Fruit fly (Drosophila melanogaster) whole organism, embryonic: ENCODE results near the gene CG17633.

Experiments
- Asciz ChIP-seq: fragments of 200-800 bp; sonication (Bioruptor generic); optimal IDR thresholded peaks from 2 replicates; lab custom pipeline; 2017; ENCODE audit warnings: missing biosample characterization, mild to moderate bottlenecking, missing genetic modification characterization, missing genetic modification reagents
- BEAF-32 ChIP-seq: fragments of 200-800 bp; sonication (Bioruptor generic); optimal IDR thresholded peaks from 3 replicates; lab custom pipeline; 2017; ENCODE audit warnings: missing biosample characterization, missing genetic modification characterization, mild to moderate bottlenecking, moderate library complexity, missing genetic modification reagents
- Bdp1 ChIP-seq: fragments of 200-800 bp; sonication (Bioruptor generic); optimal IDR thresholded peaks from 3 replicates; lab custom pipeline; 2016; ENCODE audit warnings: missing biosample characterization, missing genetic modification characterization
- C15 ChIP-seq: fragments of 200-800 bp; sonication (Bioruptor generic); IDR thresholded peaks from 3 replicates; pipeline ENCODE4 v1.3.6; 2022; ENCODE audit warnings: missing biosample characterization, missing genetic modification characterization
- CG10267 ChIP-seq: fragments of 200-800 bp; sonication (Bioruptor generic); optimal IDR thresholded peaks from 2 replicates; lab custom pipeline; 2018; ENCODE audit warnings: missing biosample characterization, mild to moderate bottlenecking, missing genetic modification characterization, moderate library complexity
- CG11560 ChIP-seq: fragments of 200-800 bp; sonication (Bioruptor generic); IDR thresholded peaks from 3 replicates; pipeline ENCODE4 v1.3.6; 2022; ENCODE audit warnings: missing biosample characterization, missing genetic modification characterization
- CG12659 ChIP-seq: fragments of 200-800 bp; sonication (Bioruptor generic); optimal IDR thresholded peaks from 3 replicates; lab custom pipeline; 2017; ENCODE audit warnings: mild to moderate bottlenecking, missing biosample characterization, missing genetic modification reagents, missing genetic modification characterization
- CG13123 ChIP-seq: fragments of 200-800 bp; sonication (Bioruptor generic); optimal IDR thresholded peaks from 2 replicates; lab custom pipeline; 2016; ENCODE audit warnings: missing biosample characterization, missing genetic modification characterization
- CG15696 ChIP-seq: fragments of 200-800 bp; sonication (Bioruptor generic); optimal IDR thresholded peaks from 2 replicates; lab custom pipeline; 2019; ENCODE audit warnings: missing biosample characterization, mild to moderate bottlenecking, missing genetic modification characterization, moderate library complexity
- CG1832 ChIP-seq: fragments of 200-800 bp; sonication (Bioruptor generic); optimal IDR thresholded peaks from 2 replicates; lab custom pipeline; 2017; ENCODE audit warnings: missing biosample characterization, mild to moderate bottlenecking, missing genetic modification characterization, inconsistent platforms
- CG18764 ChIP-seq: fragments of 200-800 bp; sonication (Bioruptor generic); optimal IDR thresholded peaks from 3 replicates; lab custom pipeline; 2016; ENCODE audit warnings: missing biosample characterization, missing genetic modification characterization
- CG2120 ChIP-seq: fragments of 200-800 bp; sonication (Bioruptor generic); optimal IDR thresholded peaks from 3 replicates; lab custom pipeline; 2016; ENCODE audit warnings: missing biosample characterization, missing genetic modification characterization
- CG30403 ChIP-seq: fragments of 200-800 bp; sonication (Bioruptor generic); optimal IDR thresholded peaks from 3 replicates; lab custom pipeline; 2016; ENCODE audit warnings: missing biosample characterization, missing genetic modification characterization
- CG3995 ChIP-seq: fragments of 200-800 bp; sonication (Bioruptor generic); optimal IDR thresholded peaks from 3 replicates; lab custom pipeline; 2016; ENCODE audit warnings: missing biosample characterization, missing genetic modification characterization
- CG5245 ChIP-seq: fragments of 200-800 bp; sonication (Bioruptor generic); optimal IDR thresholded peaks from 3 replicates; lab custom pipeline; 2016; ENCODE audit warnings: missing biosample characterization, missing genetic modification characterization
- CG7372 ChIP-seq: fragments of 200-800 bp; sonication (Bioruptor generic); IDR thresholded peaks from 2 replicates; pipeline ENCODE4 v1.3.6; 2022; ENCODE audit warnings: missing biosample characterization, missing genetic modification characterization
- CG7928 ChIP-seq: fragments of 200-800 bp; sonication (Bioruptor generic); optimal IDR thresholded peaks from 2 replicates; lab custom pipeline; 2017; ENCODE audit warnings: missing biosample characterization, mild to moderate bottlenecking, missing genetic modification characterization
- CG9932 ChIP-seq: fragments of 200-800 bp; sonication (Bioruptor generic); IDR thresholded peaks from 2 replicates; pipeline ENCODE4 v1.3.6; 2022; ENCODE audit warnings: missing biosample characterization, missing genetic modification characterization
- Dbx ChIP-seq: fragments of 200-800 bp; sonication (Bioruptor generic); IDR thresholded peaks from 3 replicates; pipeline ENCODE4 v1.3.6; 2022; ENCODE audit warnings: missing biosample characterization, missing genetic modification characterization
- Fer1 ChIP-seq: fragments of 200-800 bp; sonication (Bioruptor generic); optimal IDR thresholded peaks from 2 replicates; lab custom pipeline; 2017; ENCODE audit warnings: missing biosample characterization, mild to moderate bottlenecking, missing genetic modification characterization
- HHEX ChIP-seq: fragments of 200-800 bp; sonication (Bioruptor generic); optimal IDR thresholded peaks from 3 replicates; lab custom pipeline; 2017; ENCODE audit warnings: missing biosample characterization, mild to moderate bottlenecking, missing genetic modification characterization, missing genetic modification reagents
- HLH54F ChIP-seq: fragments of 200-800 bp; sonication (Bioruptor generic); optimal IDR thresholded peaks from 3 replicates; lab custom pipeline; 2016; ENCODE audit warnings: missing biosample characterization, missing genetic modification characterization
- Hr3 ChIP-seq: fragments of 200-800 bp; sonication (Bioruptor generic); optimal IDR thresholded peaks from 3 replicates; lab custom pipeline; 2016; ENCODE audit warnings: missing biosample characterization, missing genetic modification characterization
- Kr ChIP-seq: fragments of 200-800 bp; sonication (Bioruptor generic); optimal IDR thresholded peaks from 2 replicates; lab custom pipeline; 2017; ENCODE audit warnings: missing biosample characterization, mild to moderate bottlenecking, missing genetic modification characterization
- Lhr ChIP-seq: fragments of 200-800 bp; sonication (Bioruptor generic); optimal IDR thresholded peaks from 3 replicates; lab custom pipeline; 2017; ENCODE audit warnings: mild to moderate bottlenecking, missing biosample characterization, missing genetic modification reagents, missing genetic modification characterization
- MBD-R2 ChIP-seq: fragments of 200-800 bp; sonication (Bioruptor generic); IDR thresholded peaks from 2 replicates; pipeline ENCODE4 v1.3.6; 2022; ENCODE audit warnings: missing biosample characterization, missing genetic modification characterization
- NfI ChIP-seq: fragments of 200-800 bp; sonication (Bioruptor generic); optimal IDR thresholded peaks from 3 replicates; lab custom pipeline; 2018; ENCODE audit warnings: missing biosample characterization, mild to moderate bottlenecking, missing genetic modification characterization, moderate library complexity
- Poxn ChIP-seq: fragments of 200-800 bp; sonication (Bioruptor generic); IDR thresholded peaks from 2 replicates; pipeline ENCODE4 v1.3.6; 2022; ENCODE audit warnings: missing biosample characterization, missing genetic modification characterization
- Ptx1 ChIP-seq: fragments of 200-800 bp; sonication (Bioruptor generic); IDR thresholded peaks from 2 replicates; pipeline ENCODE4 v1.3.6; 2022; ENCODE audit warnings: missing biosample characterization, missing genetic modification characterization
- Taf1 ChIP-seq: fragments of 200-800 bp; sonication (Bioruptor generic); IDR thresholded peaks from 2 replicates; pipeline ENCODE4 v1.3.6; 2022; ENCODE audit warnings: missing biosample characterization, missing genetic modification characterization
- Xbp1 ChIP-seq: fragments of 200-800 bp; sonication (Bioruptor generic); optimal IDR thresholded peaks from 3 replicates; lab custom pipeline; 2016; ENCODE audit warnings: missing biosample characterization, mild to moderate bottlenecking, missing genetic modification characterization
- Xrp1 ChIP-seq: fragments of 200-800 bp; sonication (Bioruptor generic); IDR thresholded peaks from 2 replicates; pipeline ENCODE4 v1.3.6; 2022; ENCODE audit warnings: missing biosample characterization, missing genetic modification characterization
- ase ChIP-seq: fragments of 200-800 bp; sonication (Bioruptor generic); IDR thresholded peaks from 3 replicates; pipeline ENCODE4 v1.3.6; 2022; ENCODE audit warnings: missing biosample characterization, missing genetic modification characterization
- ewg ChIP-seq: fragments of 200-800 bp; sonication (Bioruptor generic); optimal IDR thresholded peaks from 3 replicates; lab custom pipeline; 2017; ENCODE audit warnings: mild to moderate bottlenecking, missing biosample characterization, missing genetic modification reagents, missing genetic modification characterization
- exex ChIP-seq: fragments of 200-800 bp; sonication (Bioruptor generic); optimal IDR thresholded peaks from 4 replicates; lab custom pipeline; 2018; ENCODE audit warnings: missing biosample characterization, mild to moderate bottlenecking, missing genetic modification characterization, moderate library complexity
- grau ChIP-seq: fragments of 200-800 bp; optimal IDR thresholded peaks from 3 replicates; lab custom pipeline; 2019; ENCODE audit warnings: missing biosample characterization, mild to moderate bottlenecking, missing genetic modification characterization, moderate library complexity
- gro ChIP-seq: fragments of 200-800 bp; sonication (Bioruptor generic); optimal IDR thresholded peaks from 2 replicates; lab custom pipeline; 2016; ENCODE audit warnings: missing biosample characterization, missing genetic modification characterization
- hbn ChIP-seq: fragments of 200-800 bp; sonication (Bioruptor generic); IDR thresholded peaks from 2 replicates; pipeline ENCODE4 v1.3.6; 2022; ENCODE audit warnings: missing biosample characterization, missing genetic modification characterization; ENCODE audit not compliant: partially characterized antibody
- lab ChIP-seq: fragments of 200-800 bp; sonication (Bioruptor generic); optimal IDR thresholded peaks from 3 replicates; lab custom pipeline; 2017; ENCODE audit warnings: missing biosample characterization, missing genetic modification characterization, mild to moderate bottlenecking, moderate library complexity, missing genetic modification reagents
- nmo ChIP-seq: fragments of 200-800 bp; sonication (Bioruptor generic); optimal IDR thresholded peaks from 2 replicates; lab custom pipeline; 2018; ENCODE audit warnings: missing biosample characterization, mild to moderate bottlenecking, missing genetic modification characterization, moderate library complexity
- phol ChIP-seq: fragments of 200-800 bp; sonication (Bioruptor generic); optimal IDR thresholded peaks from 3 replicates; lab custom pipeline; 2018; ENCODE audit warnings: missing biosample characterization, mild to moderate bottlenecking, missing genetic modification characterization, moderate library complexity
- prd ChIP-seq, 3 experiments: fragments of >200 bp in 2 of 3; fragments of 200-800 bp in 1 of 3; sonication (Bioruptor generic) in 1 of 3; optimal IDR thresholded peaks in 2 of 3; IDR thresholded peaks in 1 of 3; 2 replicates in 2 of 3; 3 replicates in 1 of 3; pipeline versions ENCODE4 v1.3.6 to Lab custom; 2017 to 2022; ENCODE audit warnings: missing biosample characterization in 1 of 3, missing genetic modification characterization in 1 of 3
- pzg ChIP-seq: fragments of 200-800 bp; sonication (Bioruptor generic); optimal IDR thresholded peaks from 3 replicates; lab custom pipeline; 2018; ENCODE audit warnings: missing biosample characterization, mild to moderate bottlenecking, missing genetic modification characterization, moderate library complexity
- seq ChIP-seq: fragments of 200-800 bp; sonication (Bioruptor generic); IDR thresholded peaks from 2 replicates; pipeline ENCODE4 v1.3.6; 2022; ENCODE audit warnings: missing biosample characterization, missing genetic modification characterization
- tll ChIP-seq, 2 experiments: fragments of 200-800 bp in 1 of 2; fragments of >200 bp in 1 of 2; sonication (Bioruptor generic) in 1 of 2; optimal IDR thresholded peaks; 2 replicates each; lab custom pipeline; 2017 to 2019; ENCODE audit warnings: missing biosample characterization in 2 of 2, missing genetic modification characterization in 2 of 2, mild to moderate bottlenecking in 1 of 2, moderate library complexity in 1 of 2
- vvl ChIP-seq: fragments of 200-800 bp; sonication (Bioruptor generic); IDR thresholded peaks from 2 replicates; pipeline ENCODE4 v1.3.6; 2022; ENCODE audit warnings: missing biosample characterization, missing genetic modification characterization
- zen ChIP-seq: fragments of 200-800 bp; sonication (Bioruptor generic); optimal IDR thresholded peaks from 3 replicates; lab custom pipeline; 2018; ENCODE audit warnings: missing biosample characterization, mild to moderate bottlenecking, missing genetic modification characterization, moderate library complexity
- zf30C ChIP-seq: fragments of 200-800 bp; sonication (Bioruptor generic); optimal IDR thresholded peaks from 3 replicates; lab custom pipeline; 2018; ENCODE audit warnings: missing biosample characterization, mild to moderate bottlenecking, missing genetic modification characterization
- zfh1 ChIP-seq: fragments of 200-800 bp; sonication (Bioruptor generic); IDR thresholded peaks from 3 replicates; pipeline ENCODE4 v1.3.6; 2022; ENCODE audit warnings: missing biosample characterization, missing genetic modification characterization

CG17633 gene

dm6 chr2L:9763212-9763869 is 5.5 kb upstream of the CG17633 start, which contains the start of the genes Taf11 and und (continued):
- no peak for TF ChIP-seq CG1832
- TF ChIP-seq Poxn (GFP tag; lab: Robert Waterston, UW) = no peak
- peak; percentile 64 for TF ChIP-seq phol (tag; lab: Kevin White, UChicago)
- TF ChIP-seq CG12659 (GFP tag; lab: Kevin White, UChicago) = peak; percentile 57
- no peak for TF ChIP-seq grau (tag; lab: Kevin White, UChicago)
- TF ChIP-seq vvl = peak; percentile 89
- peak; percentile 59 for TF ChIP-seq lab
- TF ChIP-seq ewg (GFP tag; lab: Kevin White, UChicago) = peak; percentile 20
- TF ChIP-seq CG7928 = peak; percentile 91
- TF ChIP-seq nmo (GFP tag; lab: Kevin White, UChicago) = peak; percentile 71
- no peak for TF ChIP-seq prd (optimal IDR thresholded peaks at IDR 0.05; lab: Kevin White, UChicago)
- TF ChIP-seq prd (GFP tag; IDR thresholded peaks at IDR 0.05; lab: Robert Waterston, UW) = peak; percentile 44; the same call in 1 of the 3 replicates
- TF ChIP-seq tll (GFP tag; optimal IDR thresholded peaks at IDR 0.05; lab: Kevin White, UChicago) = peak in 1 of 2 experiments; percentile 71
- no peak for TF ChIP-seq C15 (GFP tag; lab: Robert Waterston, UW)
- peak; percentile 15 for TF ChIP-seq Lhr (GFP tag; lab: Kevin White, UChicago)
- peak; percentile 49 for TF ChIP-seq zf30C (GFP tag; lab: Kevin White, UChicago)
- TF ChIP-seq HHEX = peak; percentile 13
- TF ChIP-seq CG10267 (tag; lab: Kevin White, UChicago) = peak; percentile 94
- TF ChIP-seq gro (GFP tag; lab: Kevin White, UChicago) = no peak
- TF ChIP-seq CG3995 = peak; percentile 28
- TF ChIP-seq HLH54F (GFP tag; lab: Kevin White, UChicago) = no peak
- TF ChIP-seq Asciz (GFP tag; lab: Kevin White, UChicago) = no peak
- TF ChIP-seq CG7372 = no peak
- no peak for TF ChIP-seq zfh1 (GFP tag; lab: Robert Waterston, UW)
- peak; percentile 28; the same call in 1 of the 2 replicates for TF ChIP-seq Xrp1
- peak; percentile 28 for TF ChIP-seq zen (tag; lab: Kevin White, UChicago)
- TF ChIP-seq CG5245 (GFP tag; lab: Kevin White, UChicago) = peak; percentile 18
- peak; percentile 39 for TF ChIP-seq CG30403 (GFP tag; lab: Kevin White, UChicago)
- TF ChIP-seq CG13123 (GFP tag; lab: Kevin White, UChicago) = peak; percentile 19
- TF ChIP-seq NfI (GFP tag; lab: Kevin White, UChicago) = peak; percentile 16
- TF ChIP-seq MBD-R2 (GFP tag; lab: Robert Waterston, UW) = peak; percentile 83
- TF ChIP-seq CG2120 (GFP tag; lab: Kevin White, UChicago) = peak; percentile 17
- TF ChIP-seq Xbp1 (GFP tag; lab: Kevin White, UChicago) = peak; percentile 39
- no peak for TF ChIP-seq Kr (GFP tag; lab: Kevin White, UChicago)
- TF ChIP-seq CG15696 = peak; percentile 36
- TF ChIP-seq hbn (GFP tag; lab: Robert Waterston, UW) = peak; percentile 57
- TF ChIP-seq Ptx1 (GFP tag; lab: Robert Waterston, UW) = peak; percentile 61
- no peak for TF ChIP-seq seq (GFP tag; lab: Robert Waterston, UW)
- no peak for TF ChIP-seq Fer1 (GFP tag; lab: Kevin White, UChicago)
- TF ChIP-seq BEAF-32 (GFP tag; lab: Kevin White, UChicago) = peak; percentile 80
- TF ChIP-seq exex (tag; lab: Kevin White, UChicago) = peak; percentile 9
- peak; percentile 62 for TF ChIP-seq Dbx
- peak; percentile 36 for TF ChIP-seq pzg
- TF ChIP-seq CG18764 (GFP tag; lab: Kevin White, UChicago) = peak; percentile 31
- TF ChIP-seq Bdp1 (GFP tag; lab: Kevin White, UChicago) = no peak
- peak; percentile 42 for TF ChIP-seq Hr3 (GFP tag; lab: Kevin White, UChicago)
- TF ChIP-seq CG11560 = no peak
- peak; percentile 65; the same call in 1 of the 2 replicates for TF ChIP-seq CG9932 (GFP tag; lab: Robert Waterston, UW)
- TF ChIP-seq ase = no peak
- TF ChIP-seq Taf1 (GFP tag; lab: Robert Waterston, UW) = no peak
